1 fruit fly cellular context compared by ENCODE assay signal in the genomic region with DNA sequence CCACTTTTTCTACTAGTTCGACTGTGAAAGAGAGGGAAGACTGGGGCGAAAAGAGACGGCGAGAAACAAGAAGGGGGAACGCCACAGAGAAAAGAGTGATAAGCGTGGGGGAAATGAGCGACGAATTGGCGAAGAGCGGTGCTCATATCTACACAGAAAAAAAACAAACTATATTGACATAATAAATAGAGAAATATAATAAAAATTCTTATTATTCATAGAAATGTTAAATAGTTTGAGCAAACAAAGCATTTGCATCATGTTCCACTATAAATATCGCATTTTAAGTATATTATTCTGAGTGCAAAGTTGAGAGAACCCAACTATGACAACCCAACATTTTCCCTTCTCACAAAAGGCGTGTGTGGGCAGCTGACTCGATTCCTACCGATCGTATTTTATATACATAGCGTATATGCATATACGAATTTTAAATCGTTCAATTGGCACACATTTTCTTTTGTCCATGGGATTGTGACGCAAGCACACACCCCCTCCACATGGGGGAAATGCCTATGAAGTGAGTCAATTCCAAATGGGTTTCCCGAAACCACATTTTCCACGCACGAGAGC.
TF ChIP-seq lines count a peak whose summit lies in the region.

No protein-coding gene starts in this region.

TF ChIP-seq in whole organism, embryonic, 481 proteins besides CTCF, POLR2A, EP300 and RAD21 (continued from another document and continues in another):
- no peak for TF ChIP-seq grn (GFP tag; optimal IDR thresholded peaks at IDR 0.05; lab: Kevin White, UChicago)
- TF ChIP-seq eyg (GFP tag; optimal IDR thresholded peaks at IDR 0.05; lab: Kevin White, UChicago), result no peak
- peak; percentile 58 for TF ChIP-seq kay (GFP tag; optimal IDR thresholded peaks at IDR 0.05; lab: Kevin White, UChicago)
- no peak for TF ChIP-seq jumu (GFP tag; optimal IDR thresholded peaks at IDR 0.05; lab: Kevin White, UChicago)
- peak; percentile 88 for TF ChIP-seq Ada2b (GFP tag; IDR thresholded peaks at IDR 0.05; lab: Robert Waterston, UW)
- TF ChIP-seq tio (GFP tag; optimal IDR thresholded peaks at IDR 0.05; lab: Kevin White, UChicago), result peak; percentile 57
- no peak for TF ChIP-seq CG9609 (GFP tag; optimal IDR thresholded peaks at IDR 0.05; lab: Kevin White, UChicago)
- TF ChIP-seq rib (GFP tag; IDR thresholded peaks at IDR 0.05; lab: Robert Waterston, UW), result peak; percentile 67; the same call in 1 of the 2 replicates
- TF ChIP-seq CG9437 (GFP tag; optimal IDR thresholded peaks at IDR 0.05; lab: Kevin White, UChicago), result peak; percentile 53
- peak; percentile 73; the same call in 2 of the 3 replicates for TF ChIP-seq ase (GFP tag; IDR thresholded peaks at IDR 0.05; lab: Robert Waterston, UW)
- peak; percentile 84 for TF ChIP-seq Drgx (GFP tag; IDR thresholded peaks at IDR 0.05; lab: Robert Waterston, UW)
- no peak for TF ChIP-seq p53 (GFP tag; optimal IDR thresholded peaks at IDR 0.05; lab: Kevin White, UChicago)
- TF ChIP-seq CG2678 (tag; optimal IDR thresholded peaks at IDR 0.05; lab: Kevin White, UChicago), result peak; percentile 87
- TF ChIP-seq Jarid2 (GFP tag; optimal IDR thresholded peaks at IDR 0.05; lab: Kevin White, UChicago), result peak; percentile 32
- TF ChIP-seq fd102C (GFP tag; optimal IDR thresholded peaks at IDR 0.05; lab: Kevin White, UChicago), result no peak
- TF ChIP-seq knrl (GFP tag; IDR thresholded peaks at IDR 0.05; lab: Robert Waterston, UW; ENCODE audit: partially characterized antibody), result no peak
- TF ChIP-seq ems (GFP tag; optimal IDR thresholded peaks at IDR 0.05; lab: Kevin White, UChicago), result no peak
- peak; percentile 79 for TF ChIP-seq Xrp1 (GFP tag; IDR thresholded peaks at IDR 0.05; lab: Robert Waterston, UW)
- TF ChIP-seq Oaz (GFP tag; IDR thresholded peaks at IDR 0.05; lab: Robert Waterston, UW), result peak; percentile 76
- TF ChIP-seq gce (GFP tag; IDR thresholded peaks at IDR 0.05; lab: Robert Waterston, UW), result no peak
- TF ChIP-seq HmgD (GFP tag; optimal IDR thresholded peaks at IDR 0.05; lab: Kevin White, UChicago), result no peak
- peak; percentile 91 for TF ChIP-seq Atf6 (GFP tag; IDR thresholded peaks at IDR 0.05; lab: Robert Waterston, UW)
- no peak for TF ChIP-seq CG42726 (GFP tag; IDR thresholded peaks at IDR 0.05; lab: Robert Waterston, UW; ENCODE audit: partially characterized antibody)
- TF ChIP-seq CG3847 (GFP tag; IDR thresholded peaks at IDR 0.05; lab: Robert Waterston, UW), result peak; percentile 75
- peak in 1 of 2 experiments; percentile 59 for TF ChIP-seq Hr78 (GFP tag; optimal IDR thresholded peaks at IDR 0.05; lab: Kevin White, UChicago)
- TF ChIP-seq ro (GFP tag; IDR thresholded peaks at IDR 0.05; lab: Robert Waterston, UW), result 0 out of 2 replicates have a peak, but pooled peaks have one; percentile 27
- TF ChIP-seq CG13775 (GFP tag; optimal IDR thresholded peaks at IDR 0.05; lab: Kevin White, UChicago), result peak; percentile 72
- no peak for TF ChIP-seq Dip2 (GFP tag; IDR thresholded peaks at IDR 0.05; lab: Robert Waterston, UW)
- TF ChIP-seq CG31441 (GFP tag; IDR thresholded peaks at IDR 0.05; lab: Robert Waterston, UW), result peak; percentile 83
- peak; percentile 28 for TF ChIP-seq sug (tag; optimal IDR thresholded peaks at IDR 0.05; lab: Kevin White, UChicago)
- no peak for TF ChIP-seq pan (optimal IDR thresholded peaks at IDR 0.05; lab: Kevin White, UChicago)
- peak in 1 of 2 experiments; percentile 88 for TF ChIP-seq pan (GFP tag; optimal IDR thresholded peaks at IDR 0.05 in 1 of 2, IDR thresholded peaks at IDR 0.05 in 1 of 2)
- TF ChIP-seq MBD-R2 (GFP tag; IDR thresholded peaks at IDR 0.05; lab: Robert Waterston, UW), result peak; percentile 70; the same call in 1 of the 2 replicates
- TF ChIP-seq Taf1 (GFP tag; IDR thresholded peaks at IDR 0.05; lab: Robert Waterston, UW), result peak; percentile 78
- TF ChIP-seq Doc2 (GFP tag; IDR thresholded peaks at IDR 0.05; lab: Robert Waterston, UW), result no peak
- peak; percentile 57 for TF ChIP-seq CG6765 (GFP tag; optimal IDR thresholded peaks at IDR 0.05; lab: Kevin White, UChicago)
- TF ChIP-seq dmrt11E (tag; optimal IDR thresholded peaks at IDR 0.05; lab: Kevin White, UChicago), result peak; percentile 21
- TF ChIP-seq CG3281 (GFP tag; optimal IDR thresholded peaks at IDR 0.05; lab: Kevin White, UChicago), result peak; percentile 82
- TF ChIP-seq CG2875 (GFP tag; optimal IDR thresholded peaks at IDR 0.05; lab: Kevin White, UChicago), result peak; percentile 28
- peak; percentile 57 for TF ChIP-seq CG18476 (GFP tag; optimal IDR thresholded peaks at IDR 0.05; lab: Kevin White, UChicago)
- peak; percentile 68 for TF ChIP-seq bcd (GFP tag; optimal IDR thresholded peaks at IDR 0.05; lab: Kevin White, UChicago)
- no peak for TF ChIP-seq CG8478 (optimal IDR thresholded peaks at IDR 0.05; lab: Kevin White, UChicago)
- TF ChIP-seq prd (optimal IDR thresholded peaks at IDR 0.05; lab: Kevin White, UChicago), result no peak
- peak; percentile 75 for TF ChIP-seq prd (GFP tag; IDR thresholded peaks at IDR 0.05; lab: Robert Waterston, UW)
- TF ChIP-seq CG4820 (GFP tag; optimal IDR thresholded peaks at IDR 0.05; lab: Kevin White, UChicago), result peak; percentile 55
- TF ChIP-seq CG9932 (GFP tag; IDR thresholded peaks at IDR 0.05; lab: Robert Waterston, UW), result peak; percentile 86
- TF ChIP-seq ato (GFP tag; IDR thresholded peaks at IDR 0.05; lab: Robert Waterston, UW; ENCODE audit: partially characterized antibody), result no peak
- no peak for TF ChIP-seq CG4404 (GFP tag; IDR thresholded peaks at IDR 0.05; lab: Robert Waterston, UW)
- TF ChIP-seq Fer1 (GFP tag; optimal IDR thresholded peaks at IDR 0.05; lab: Kevin White, UChicago), result peak; percentile 83
- peak; percentile 3 for TF ChIP-seq kah (GFP tag; optimal IDR thresholded peaks at IDR 0.05; lab: Kevin White, UChicago)
- TF ChIP-seq pum (GFP tag; optimal IDR thresholded peaks at IDR 0.05; lab: Kevin White, UChicago), result no peak
- no peak for TF ChIP-seq Doc3 (GFP tag; IDR thresholded peaks at IDR 0.05; lab: Robert Waterston, UW; ENCODE audit: partially characterized antibody)
- TF ChIP-seq CG14050 (GFP tag; IDR thresholded peaks at IDR 0.05; lab: Robert Waterston, UW), result peak; percentile 76
- TF ChIP-seq CG15011 (GFP tag; optimal IDR thresholded peaks at IDR 0.05; lab: Kevin White, UChicago), result peak; percentile 39
- TF ChIP-seq CG6854 (GFP tag; optimal IDR thresholded peaks at IDR 0.05; lab: Kevin White, UChicago), result peak; percentile 54
- TF ChIP-seq yki (optimal IDR thresholded peaks at IDR 0.05; lab: Kevin White, UChicago), result no peak
- no peak for TF ChIP-seq CG13894 (tag; optimal IDR thresholded peaks at IDR 0.05; lab: Kevin White, UChicago)
- TF ChIP-seq cg (GFP tag; optimal IDR thresholded peaks at IDR 0.05; lab: Kevin White, UChicago), result no peak
- peak; percentile 80 for TF ChIP-seq otp (GFP tag; IDR thresholded peaks at IDR 0.05; lab: Robert Waterston, UW)
- TF ChIP-seq CG15073 (GFP tag; optimal IDR thresholded peaks at IDR 0.05; lab: Kevin White, UChicago), result no peak
- TF ChIP-seq emc (GFP tag; optimal IDR thresholded peaks at IDR 0.05; lab: Kevin White, UChicago), result no peak
- no peak for TF ChIP-seq en (GFP tag; optimal IDR thresholded peaks at IDR 0.05; lab: Kevin White, UChicago)
- no peak for TF ChIP-seq CG17912 (GFP tag; optimal IDR thresholded peaks at IDR 0.05; lab: Kevin White, UChicago)
- TF ChIP-seq phol (tag; optimal IDR thresholded peaks at IDR 0.05; lab: Kevin White, UChicago), result peak; percentile 72
- TF ChIP-seq ken (GFP tag; IDR thresholded peaks at IDR 0.05; lab: Robert Waterston, UW), result no peak
- peak; percentile 47 for TF ChIP-seq Chrac-16 (GFP tag; optimal IDR thresholded peaks at IDR 0.05; lab: Kevin White, UChicago)
- no peak for TF ChIP-seq Poxn (GFP tag; IDR thresholded peaks at IDR 0.05; lab: Robert Waterston, UW)
- TF ChIP-seq fd3F (GFP tag; optimal IDR thresholded peaks at IDR 0.05; lab: Kevin White, UChicago), result peak; percentile 61
- TF ChIP-seq Fer2 (tag; optimal IDR thresholded peaks at IDR 0.05; lab: Kevin White, UChicago), result no peak
- TF ChIP-seq CG7745 (tag; optimal IDR thresholded peaks at IDR 0.05; lab: Kevin White, UChicago), result no peak
- peak; percentile 4 for TF ChIP-seq CG3163 (GFP tag; optimal IDR thresholded peaks at IDR 0.05; lab: Kevin White, UChicago)
- no peak for TF ChIP-seq hth (optimal IDR thresholded peaks at IDR 0.05; lab: Kevin White, UChicago)
- no peak for TF ChIP-seq gro (GFP tag; optimal IDR thresholded peaks at IDR 0.05; lab: Kevin White, UChicago)
- no peak for TF ChIP-seq jigr1 (GFP tag; IDR thresholded peaks at IDR 0.05; lab: Robert Waterston, UW)
- TF ChIP-seq wor (GFP tag; IDR thresholded peaks at IDR 0.05; lab: Robert Waterston, UW), result peak; percentile 66
- TF ChIP-seq CG1024 (GFP tag; IDR thresholded peaks at IDR 0.05; lab: Robert Waterston, UW), result peak; percentile 73
- no peak for TF ChIP-seq CG12744 (GFP tag; optimal IDR thresholded peaks at IDR 0.05; lab: Kevin White, UChicago)
- TF ChIP-seq cas (GFP tag; IDR thresholded peaks at IDR 0.05; lab: Robert Waterston, UW), result 0 out of 2 replicates have a peak, but pooled peaks have one; percentile 39
- TF ChIP-seq sob (GFP tag; IDR thresholded peaks at IDR 0.05; lab: Robert Waterston, UW), result peak; percentile 84
- no peak for TF ChIP-seq NC2β (GFP tag; optimal IDR thresholded peaks at IDR 0.05; lab: Kevin White, UChicago)
- peak; percentile 70 for TF ChIP-seq nmo (GFP tag; optimal IDR thresholded peaks at IDR 0.05; lab: Kevin White, UChicago)
- peak; percentile 96 for TF ChIP-seq sd (tag; optimal IDR thresholded peaks at IDR 0.05; lab: Kevin White, UChicago)
- no peak for TF ChIP-seq CG3065 (GFP tag; optimal IDR thresholded peaks at IDR 0.05; lab: Kevin White, UChicago)
- no peak for TF ChIP-seq CG14667 (GFP tag; IDR thresholded peaks at IDR 0.05; lab: Robert Waterston, UW)
- TF ChIP-seq crp (GFP tag; optimal IDR thresholded peaks at IDR 0.05; lab: Kevin White, UChicago), result peak in 1 of 2 experiments; percentile 9
- no peak for TF ChIP-seq CG3838 (GFP tag; optimal IDR thresholded peaks at IDR 0.05; lab: Kevin White, UChicago)
- TF ChIP-seq gcm (GFP tag; optimal IDR thresholded peaks at IDR 0.05; lab: Kevin White, UChicago), result peak; percentile 36
- TF ChIP-seq CG18011 (GFP tag; optimal IDR thresholded peaks at IDR 0.05; lab: Kevin White, UChicago), result peak; percentile 48
- peak; percentile 51 for TF ChIP-seq salm (tag; optimal IDR thresholded peaks at IDR 0.05; lab: Kevin White, UChicago)
- peak; percentile 65; the same call in 1 of the 3 replicates for TF ChIP-seq zfh1 (GFP tag; IDR thresholded peaks at IDR 0.05; lab: Robert Waterston, UW)
- TF ChIP-seq lbe (GFP tag; optimal IDR thresholded peaks at IDR 0.05; lab: Kevin White, UChicago), result peak; percentile 36
- TF ChIP-seq CG11695 (GFP tag; IDR thresholded peaks at IDR 0.05; lab: Robert Waterston, UW), result peak; percentile 80
- TF ChIP-seq Six4 (GFP tag; optimal IDR thresholded peaks at IDR 0.05; lab: Kevin White, UChicago), result peak; percentile 65
- TF ChIP-seq ranshi (GFP tag; IDR thresholded peaks at IDR 0.05; lab: Robert Waterston, UW), result peak; percentile 83
- TF ChIP-seq Spps (tag; optimal IDR thresholded peaks at IDR 0.05; lab: Kevin White, UChicago), result no peak
- TF ChIP-seq onecut (GFP tag; IDR thresholded peaks at IDR 0.05; lab: Robert Waterston, UW), result peak; percentile 46
- no peak for TF ChIP-seq run (tag; optimal IDR thresholded peaks at IDR 0.05; lab: Kevin White, UChicago)
- no peak for TF ChIP-seq cad (GFP tag; optimal IDR thresholded peaks at IDR 0.05; lab: Kevin White, UChicago)
- TF ChIP-seq fu2 (GFP tag; optimal IDR thresholded peaks at IDR 0.05; lab: Kevin White, UChicago), result no peak
- TF ChIP-seq HLHmδ (GFP tag; optimal IDR thresholded peaks at IDR 0.05; lab: Kevin White, UChicago), result no peak
- TF ChIP-seq gem (tag; optimal IDR thresholded peaks at IDR 0.05; lab: Kevin White, UChicago), result peak; percentile 88
- TF ChIP-seq shn (GFP tag; optimal IDR thresholded peaks at IDR 0.05; lab: Kevin White, UChicago), result no peak
- TF ChIP-seq Ets97D (GFP tag; optimal IDR thresholded peaks at IDR 0.05; lab: Kevin White, UChicago), result no peak
- no peak for TF ChIP-seq CG4282 (GFP tag; optimal IDR thresholded peaks at IDR 0.05; lab: Kevin White, UChicago)
- no peak for TF ChIP-seq CG16813 (GFP tag; IDR thresholded peaks at IDR 0.05; lab: Robert Waterston, UW; ENCODE audit: partially characterized antibody)
- TF ChIP-seq CG2116 (GFP tag; optimal IDR thresholded peaks at IDR 0.05; lab: Kevin White, UChicago), result peak; percentile 17
- TF ChIP-seq Ssrp (tag; optimal IDR thresholded peaks at IDR 0.05; lab: Kevin White, UChicago), result peak; percentile 57
- TF ChIP-seq CG8765 (GFP tag; IDR thresholded peaks at IDR 0.05; lab: Robert Waterston, UW), result no peak
- TF ChIP-seq Sry-δ (GFP tag; optimal IDR thresholded peaks at IDR 0.05; lab: Kevin White, UChicago), result no peak
- peak; percentile 82 for TF ChIP-seq CG17328 (GFP tag; IDR thresholded peaks at IDR 0.05; lab: Robert Waterston, UW)
- no peak for TF ChIP-seq sim (GFP tag; IDR thresholded peaks at IDR 0.05; lab: Robert Waterston, UW)
- TF ChIP-seq vvl (GFP tag; IDR thresholded peaks at IDR 0.05; lab: Robert Waterston, UW), result peak; percentile 84
- TF ChIP-seq Blimp-1 (GFP tag; optimal IDR thresholded peaks at IDR 0.05; lab: Kevin White, UChicago), result peak; percentile 77
- TF ChIP-seq Ravus (GFP tag; IDR thresholded peaks at IDR 0.05; lab: Robert Waterston, UW), result peak; percentile 68
- TF ChIP-seq CG7556 (GFP tag; optimal IDR thresholded peaks at IDR 0.05; lab: Kevin White, UChicago), result peak; percentile 76
- peak; percentile 28 for TF ChIP-seq CG15601 (tag; optimal IDR thresholded peaks at IDR 0.05; lab: Kevin White, UChicago)
- no peak for TF ChIP-seq Gsc (GFP tag; IDR thresholded peaks at IDR 0.05; lab: Robert Waterston, UW)
- TF ChIP-seq stc (GFP tag; IDR thresholded peaks at IDR 0.05; lab: Robert Waterston, UW), result peak; percentile 74
- TF ChIP-seq hb (GFP tag; IDR thresholded peaks at IDR 0.05; lab: Robert Waterston, UW; ENCODE audit: partially characterized antibody), result no peak
- TF ChIP-seq ci (GFP tag; IDR thresholded peaks at IDR 0.05; lab: Robert Waterston, UW), result peak; percentile 66; the same call in 1 of the 3 replicates
- no peak for TF ChIP-seq NC2α (GFP tag; optimal IDR thresholded peaks at IDR 0.05; lab: Kevin White, UChicago)
- no peak for TF ChIP-seq CG7987 (GFP tag; optimal IDR thresholded peaks at IDR 0.05; lab: Kevin White, UChicago)
- peak; percentile 31 for TF ChIP-seq sqz (GFP tag; optimal IDR thresholded peaks at IDR 0.05; lab: Kevin White, UChicago)
- no peak for TF ChIP-seq Lpt (GFP tag; optimal IDR thresholded peaks at IDR 0.05; lab: Kevin White, UChicago)
- peak; percentile 67 for TF ChIP-seq Fer3 (tag; optimal IDR thresholded peaks at IDR 0.05; lab: Kevin White, UChicago)
- peak; percentile 84; the same call in 1 of the 2 replicates for TF ChIP-seq ttk (GFP tag; IDR thresholded peaks at IDR 0.05; lab: Robert Waterston, UW)
- peak; percentile 57 for TF ChIP-seq org-1 (GFP tag; optimal IDR thresholded peaks at IDR 0.05; lab: Kevin White, UChicago)
